Worm (Caenorhabditis elegans) whole organism, young adult: Measurements from ENCODE around the gene sri-53.

ENCODE experiments used
- C17E4.6 ChIP-seq: fragments of 200-800 bp; sonication (Bioruptor generic); IDR thresholded peaks from 2 replicates; pipeline ENCODE4 v1.3.6; 2022; ENCODE audit warnings: missing genetic modification reagents, missing genetic modification characterization, missing compliant biosample characterization
- D2030.7 ChIP-seq: fragments of 200-800 bp; sonication (Bioruptor generic); IDR thresholded peaks from 2 replicates; pipeline ENCODE4 v1.3.6; 2022; ENCODE audit warnings: missing genetic modification reagents, missing genetic modification characterization, missing compliant biosample characterization
- F10E7.11 ChIP-seq: sonication (generic microtip); optimal IDR thresholded peaks from 2 replicates; lab custom pipeline; 2017; ENCODE audit warnings: mild to moderate bottlenecking, missing genetic modification characterization, moderate library complexity, missing compliant biosample characterization
- F23B12.7 ChIP-seq: sonication (generic microtip); optimal IDR thresholded peaks from 2 replicates; lab custom pipeline; 2017; ENCODE audit warnings: missing genetic modification characterization, mild to moderate bottlenecking, missing compliant biosample characterization, antibody characterized with exemption, moderate library complexity; ENCODE audit not compliant: insufficient read depth
- F49E8.2 ChIP-seq: sonication (generic microtip); optimal IDR thresholded peaks from 3 replicates; lab custom pipeline; 2017; ENCODE audit warnings: missing genetic modification characterization, mild to moderate bottlenecking, missing compliant biosample characterization, antibody characterized with exemption, moderate library complexity; ENCODE audit not compliant: insufficient read depth
- Y53F4B.3 ChIP-seq: fragments of 200-800 bp; sonication (Bioruptor generic); IDR thresholded peaks from 2 replicates; pipeline ENCODE4 v1.3.6; 2022; ENCODE audit warnings: missing genetic modification reagents, missing genetic modification characterization, missing compliant biosample characterization
- Y79H2A.3 ChIP-seq: fragments of 200-800 bp; sonication (Bioruptor generic); conservative IDR thresholded peaks from 2 replicates; pipeline ENCODE4 v1.3.6; 2022; ENCODE audit warnings: missing genetic modification reagents, missing genetic modification characterization, missing compliant biosample characterization
- akir-1 ChIP-seq: fragments of 200-800 bp; sonication (Bioruptor generic); optimal IDR thresholded peaks from 2 replicates; lab custom pipeline; 2018; ENCODE audit warnings: mild to moderate bottlenecking, missing genetic modification characterization, moderate library complexity, missing compliant biosample characterization
- ama-1 ChIP-seq, 3 experiments: fragments of 150-350 bp in 1 of 3; sonication (generic microtip) in 2 of 3; optimal IDR thresholded peaks; 2 replicates each; lab custom pipeline; 2014 to 2018; ENCODE audit warnings: missing biosample characterization in 2 of 3, missing genetic modification characterization in 2 of 3, missing genetic modification reagents in 2 of 3
- attf-6 ChIP-seq: fragments of 200-800 bp; sonication (Bioruptor generic); IDR thresholded peaks from 2 replicates; pipeline ENCODE4 v1.3.6; 2022; ENCODE audit warnings: missing genetic modification reagents, missing genetic modification characterization, missing compliant biosample characterization
- bed-1 ChIP-seq: fragments of 200-800 bp; sonication (Bioruptor generic); IDR thresholded peaks from 2 replicates; pipeline ENCODE4 v1.3.6; 2022; ENCODE audit warnings: missing genetic modification reagents, missing genetic modification characterization, missing compliant biosample characterization
- bed-2 ChIP-seq: fragments of 200-800 bp; sonication (Bioruptor generic); IDR thresholded peaks from 2 replicates; pipeline ENCODE4 v1.3.6; 2022; ENCODE audit warnings: missing genetic modification reagents, missing genetic modification characterization, missing compliant biosample characterization
- ccch-3 ChIP-seq: fragments of 200-800 bp; sonication (Bioruptor generic); optimal IDR thresholded peaks from 2 replicates; lab custom pipeline; 2018; ENCODE audit warnings: mild to moderate bottlenecking, missing genetic modification characterization, missing compliant biosample characterization
- ceh-100 ChIP-seq: fragments of 200-800 bp; sonication (Bioruptor generic); IDR thresholded peaks from 2 replicates; pipeline ENCODE4 v1.3.6; 2022; ENCODE audit warnings: missing genetic modification reagents, missing genetic modification characterization, missing compliant biosample characterization
- ceh-40 ChIP-seq: fragments of 200-800 bp; sonication (Bioruptor generic); IDR thresholded peaks from 2 replicates; pipeline ENCODE4 v1.3.6; 2022; ENCODE audit warnings: missing genetic modification characterization, missing compliant biosample characterization
- ceh-58 ChIP-seq: fragments of 200-800 bp; sonication (Bioruptor generic); IDR thresholded peaks from 2 replicates; pipeline ENCODE4 v1.3.6; 2022; ENCODE audit warnings: missing genetic modification characterization, missing compliant biosample characterization
- ceh-91 ChIP-seq: fragments of 200-800 bp; sonication (Bioruptor generic); IDR thresholded peaks from 2 replicates; pipeline ENCODE4 v1.3.6; 2022; ENCODE audit warnings: missing genetic modification reagents, missing genetic modification characterization, missing compliant biosample characterization
- chd-7 ChIP-seq: sonication (generic microtip); optimal IDR thresholded peaks from 2 replicates; lab custom pipeline; 2016; ENCODE audit warnings: mild to moderate bottlenecking, missing genetic modification characterization, moderate library complexity, missing compliant biosample characterization
- dpl-1 ChIP-seq: fragments of 150-350 bp; optimal IDR thresholded peaks from 2 replicates; lab custom pipeline; 2014; ENCODE audit warnings: missing biosample characterization, missing genetic modification reagents, missing genetic modification characterization
- egl-44 ChIP-seq: fragments of 200-800 bp; sonication (Bioruptor generic); IDR thresholded peaks from 2 replicates; pipeline ENCODE4 v1.3.6; 2022; ENCODE audit warnings: missing genetic modification reagents, missing genetic modification characterization, missing compliant biosample characterization
- fkh-3 ChIP-seq: sonication (generic microtip); optimal IDR thresholded peaks from 2 replicates; lab custom pipeline; 2016; ENCODE audit warnings: mild to moderate bottlenecking, missing genetic modification characterization, missing compliant biosample characterization
- hlh-12 ChIP-seq: sonication (generic microtip); optimal IDR thresholded peaks from 2 replicates; lab custom pipeline; 2016; ENCODE audit warnings: missing genetic modification characterization, missing compliant biosample characterization
- hrde-1 ChIP-seq: sonication (generic microtip); optimal IDR thresholded peaks from 2 replicates; lab custom pipeline; 2016; ENCODE audit warnings: missing genetic modification characterization, mild to moderate bottlenecking, missing compliant biosample characterization, moderate library complexity, missing genotype, missing genetic modification reagents, borderline replicate concordance
- hsf-1 ChIP-seq: fragments of 200-800 bp; sonication (Bioruptor generic); IDR thresholded peaks from 2 replicates; pipeline ENCODE4 v1.3.6; 2022; ENCODE audit warnings: missing genetic modification reagents, missing genetic modification characterization, missing compliant biosample characterization
- lag-1 ChIP-seq: fragments of 200-800 bp; sonication (Bioruptor generic); IDR thresholded peaks from 2 replicates; pipeline ENCODE4 v1.3.6; 2022; ENCODE audit warnings: missing genetic modification reagents, missing genetic modification characterization, missing compliant biosample characterization
- let-607 ChIP-seq, 2 experiments: fragments of 200-800 bp in 1 of 2; sonication (Bioruptor generic) in 1 of 2; sonication (generic microtip) in 1 of 2; optimal IDR thresholded peaks; 2 replicates each; lab custom pipeline; 2016 to 2018; ENCODE audit warnings: mild to moderate bottlenecking in 2 of 2, missing compliant biosample characterization in 2 of 2, missing genetic modification characterization in 2 of 2, moderate library complexity in 2 of 2, missing genotype in 1 of 2
- lin-40 ChIP-seq: sonication (generic microtip); optimal IDR thresholded peaks from 2 replicates; lab custom pipeline; 2016; ENCODE audit warnings: missing genetic modification characterization, mild to moderate bottlenecking, missing compliant biosample characterization, missing genotype, missing genetic modification reagents
- lsl-1 ChIP-seq: fragments of 200-800 bp; sonication (Bioruptor generic); optimal IDR thresholded peaks from 2 replicates; lab custom pipeline; 2018; ENCODE audit warnings: mild to moderate bottlenecking, missing genetic modification characterization, moderate library complexity, missing compliant biosample characterization
- madf-3 ChIP-seq: fragments of 200-800 bp; sonication (Bioruptor generic); IDR thresholded peaks from 2 replicates; pipeline ENCODE4 v1.3.6; 2022; ENCODE audit warnings: missing genetic modification reagents, missing genetic modification characterization, missing compliant biosample characterization
- madf-6 ChIP-seq: fragments of 200-800 bp; sonication (Bioruptor generic); IDR thresholded peaks from 2 replicates; pipeline ENCODE4 v1.3.6; 2022; ENCODE audit warnings: missing genetic modification reagents, missing genetic modification characterization, missing compliant biosample characterization
- madf-8 ChIP-seq: fragments of 200-800 bp; sonication (Bioruptor generic); conservative IDR thresholded peaks from 2 replicates; pipeline ENCODE4 v1.3.6; 2022; ENCODE audit warnings: missing genetic modification reagents, missing genetic modification characterization, missing compliant biosample characterization
- mel-28 ChIP-seq: sonication (generic microtip); optimal IDR thresholded peaks from 2 replicates; lab custom pipeline; 2016; ENCODE audit warnings: borderline replicate concordance, mild to moderate bottlenecking, missing genetic modification characterization, missing compliant biosample characterization
- mes-4 ChIP-seq: sonication (generic microtip); optimal IDR thresholded peaks from 2 replicates; lab custom pipeline; 2016; ENCODE audit warnings: missing genotype, missing genetic modification characterization, missing compliant biosample characterization
- nfya-2 ChIP-seq: fragments of 200-800 bp; sonication (Bioruptor generic); IDR thresholded peaks from 2 replicates; pipeline ENCODE4 v1.3.6; 2022; ENCODE audit warnings: missing genetic modification reagents, missing genetic modification characterization, missing compliant biosample characterization
- nhr-120 ChIP-seq: fragments of 200-800 bp; sonication (Bioruptor generic); IDR thresholded peaks from 2 replicates; pipeline ENCODE4 v1.3.6; 2022; ENCODE audit warnings: missing genetic modification characterization, missing compliant biosample characterization
- nhr-80 ChIP-seq: sonication (generic microtip); optimal IDR thresholded peaks from 2 replicates; lab custom pipeline; 2016; ENCODE audit warnings: missing genetic modification characterization, missing compliant biosample characterization
- nhr-90 ChIP-seq: sonication (generic microtip); optimal IDR thresholded peaks from 2 replicates; lab custom pipeline; 2016; ENCODE audit warnings: missing genotype, mild to moderate bottlenecking, missing genetic modification characterization, missing compliant biosample characterization
- pbrm-1 ChIP-seq: fragments of 200-800 bp; sonication (Bioruptor generic); IDR thresholded peaks from 2 replicates; pipeline ENCODE4 v1.3.6; 2022; ENCODE audit warnings: missing genetic modification reagents, missing genetic modification characterization, missing compliant biosample characterization
- sea-2 ChIP-seq: fragments of 200-800 bp; sonication (Bioruptor generic); IDR thresholded peaks from 2 replicates; pipeline ENCODE4 v1.3.6; 2022; ENCODE audit warnings: missing genetic modification characterization, missing compliant biosample characterization
- snpc-1.1 ChIP-seq: sonication (generic microtip); optimal IDR thresholded peaks from 2 replicates; lab custom pipeline; 2017; ENCODE audit warnings: missing genetic modification characterization, mild to moderate bottlenecking, missing compliant biosample characterization, antibody characterized with exemption, moderate library complexity, missing genotype, missing genetic modification reagents; ENCODE audit not compliant: insufficient read depth
- snpc-3.4 ChIP-seq: sonication (generic microtip); optimal IDR thresholded peaks from 2 replicates; lab custom pipeline; 2017; ENCODE audit warnings: missing genetic modification characterization, mild to moderate bottlenecking, missing compliant biosample characterization, antibody characterized with exemption, moderate library complexity, missing genotype, missing genetic modification reagents
- tbx-9 ChIP-seq: sonication (generic microtip); optimal IDR thresholded peaks from 2 replicates; lab custom pipeline; 2016; ENCODE audit warnings: borderline replicate concordance, missing genetic modification characterization, inconsistent platforms, missing compliant biosample characterization
- unc-130 ChIP-seq: sonication (generic microtip); optimal IDR thresholded peaks from 2 replicates; lab custom pipeline; 2016; ENCODE audit warnings: missing genetic modification reagents, missing genetic modification characterization, missing compliant biosample characterization
- xnd-1 ChIP-seq: sonication (generic microtip); optimal IDR thresholded peaks from 2 replicates; lab custom pipeline; 2016; ENCODE audit warnings: missing genotype, missing genetic modification reagents, missing genetic modification characterization, missing compliant biosample characterization
- ztf-22 ChIP-seq: fragments of 200-800 bp; sonication (Bioruptor generic); optimal IDR thresholded peaks from 2 replicates; lab custom pipeline; 2018; ENCODE audit warnings: mild to moderate bottlenecking, missing genetic modification characterization, moderate library complexity, missing compliant biosample characterization
- ztf-26 ChIP-seq: sonication (generic microtip); optimal IDR thresholded peaks from 2 replicates; lab custom pipeline; 2017; ENCODE audit warnings: missing genetic modification characterization, missing compliant biosample characterization
- ztf-28 ChIP-seq: fragments of 200-800 bp; sonication (Bioruptor generic); IDR thresholded peaks from 2 replicates; pipeline ENCODE4 v1.3.6; 2022; ENCODE audit warnings: missing genetic modification reagents, missing genetic modification characterization, missing compliant biosample characterization

The sri-53 gene

DNA sequence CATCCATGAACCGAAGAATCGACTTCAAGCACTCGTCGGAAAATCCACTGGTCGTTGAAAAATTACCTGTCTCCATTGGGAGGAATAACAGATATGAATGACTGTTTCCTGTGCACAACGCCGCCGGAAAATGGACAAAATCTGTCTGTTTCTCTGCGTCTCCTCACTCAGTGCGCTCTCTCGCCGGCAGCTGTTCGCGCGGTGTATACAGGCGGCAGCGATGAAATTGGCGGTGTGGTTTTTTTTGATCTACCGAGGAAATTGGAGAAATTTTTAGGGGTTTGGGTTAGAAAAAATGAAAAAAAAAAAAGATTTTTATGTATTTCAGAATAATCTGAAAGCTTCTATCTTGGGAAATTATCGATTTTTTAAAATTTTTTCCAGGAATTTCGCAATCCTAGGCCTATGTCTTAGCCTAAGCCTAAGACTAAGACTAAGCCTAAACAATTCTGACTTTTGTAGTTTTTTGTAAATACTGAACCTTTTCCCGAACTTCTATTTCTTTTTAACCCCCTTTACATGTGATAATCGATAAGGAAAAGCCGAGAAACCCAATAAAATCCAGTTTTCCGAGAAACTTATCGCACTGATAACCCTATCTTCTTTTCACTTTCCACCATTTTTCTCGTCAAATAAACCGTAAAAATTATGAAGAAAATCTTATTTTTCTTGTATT, 45.8 kb upstream of the sri-53 start, which contains the start of the genes fbxc-50 and C17F4.2 (continued):
- no peak for TF ChIP-seq lag-1
- TF ChIP-seq F49E8.2 (tag; lab: Kevin White, UChicago), result no peak
- TF ChIP-seq ztf-26 (tag; lab: Kevin White, UChicago), result no peak
- TF ChIP-seq ama-1 (optimal IDR thresholded peaks at IDR 0.05; lab: Kevin White, UChicago), result no peak
- TF ChIP-seq ama-1 (GFP tag; optimal IDR thresholded peaks at IDR 0.05; lab: Kevin White, UChicago), result no peak
- no peak for TF ChIP-seq unc-130
- TF ChIP-seq ceh-40 (GFP tag; lab: Robert Waterston, UW), result no peak
- no peak for TF ChIP-seq chd-7 (tag; lab: Kevin White, UChicago)
- TF ChIP-seq ztf-22, result no peak
- TF ChIP-seq mel-28, result no peak
- TF ChIP-seq pbrm-1 (GFP tag; lab: Robert Waterston, UW), result 0 out of 2 replicates have a peak, but pooled peaks have one; percentile 11
- TF ChIP-seq nhr-80, result no peak
- no peak for TF ChIP-seq hsf-1 (GFP tag; lab: Robert Waterston, UW)
- TF ChIP-seq dpl-1 (GFP tag; lab: Kevin White, UChicago), result peak; percentile 58
- no peak for TF ChIP-seq nhr-120
- no peak for TF ChIP-seq F23B12.7
- TF ChIP-seq egl-44 (GFP tag; lab: Robert Waterston, UW), result no peak
- peak; percentile 86 for TF ChIP-seq madf-8
- no peak for TF ChIP-seq nhr-90 (tag; lab: Kevin White, UChicago)
- TF ChIP-seq ztf-28, result no peak
- no peak for TF ChIP-seq F10E7.11
- TF ChIP-seq ceh-100, result no peak
- no peak for TF ChIP-seq akir-1 (GFP tag; lab: Kevin White, UChicago)
- TF ChIP-seq lin-40 (tag; lab: Kevin White, UChicago), result no peak
- TF ChIP-seq Y79H2A.3 (GFP tag; lab: Robert Waterston, UW), result no peak
- peak; percentile 88 for TF ChIP-seq madf-6 (GFP tag; lab: Robert Waterston, UW)
- no peak for TF ChIP-seq sea-2 (GFP tag; lab: Robert Waterston, UW)
- TF ChIP-seq ccch-3 (GFP tag; lab: Kevin White, UChicago), result no peak
- peak; percentile 31 for TF ChIP-seq snpc-1.1
- peak; percentile 77 for TF ChIP-seq xnd-1 (tag; lab: Kevin White, UChicago)
- peak; percentile 13 for TF ChIP-seq snpc-3.4 (tag; lab: Kevin White, UChicago)
- no peak for TF ChIP-seq ceh-58 (GFP tag; lab: Robert Waterston, UW)
- TF ChIP-seq Y53F4B.3 (GFP tag; lab: Robert Waterston, UW), result no peak
- no peak for TF ChIP-seq ceh-91 (GFP tag; lab: Robert Waterston, UW)
- no peak for TF ChIP-seq mes-4 (tag; lab: Kevin White, UChicago)
- no peak for TF ChIP-seq C17E4.6 (GFP tag; lab: Robert Waterston, UW)
- no peak for TF ChIP-seq fkh-3 (tag; lab: Kevin White, UChicago)
- peak; percentile 27 for TF ChIP-seq lsl-1 (GFP tag; lab: Kevin White, UChicago)
- TF ChIP-seq bed-2 (GFP tag; lab: Robert Waterston, UW), result no peak
- TF ChIP-seq D2030.7, result no peak
- TF ChIP-seq madf-3 (GFP tag; lab: Robert Waterston, UW), result no peak
- TF ChIP-seq bed-1 (GFP tag; lab: Robert Waterston, UW), result no peak
- no peak for TF ChIP-seq let-607 (tag; optimal IDR thresholded peaks at IDR 0.05; lab: Kevin White, UChicago)
- no peak for TF ChIP-seq hrde-1 (tag; lab: Kevin White, UChicago)
- no peak for TF ChIP-seq hlh-12 (tag; lab: Kevin White, UChicago)
- no peak for TF ChIP-seq nfya-2 (GFP tag; lab: Robert Waterston, UW)
- no peak for TF ChIP-seq tbx-9 (tag; lab: Kevin White, UChicago)
- no peak for TF ChIP-seq attf-6 (GFP tag; lab: Robert Waterston, UW)
